Fruit fly (Drosophila melanogaster) whole organism, wandering third instar larva: ENCODE data around the gene CG11700.
A peak's percentile ranks its signal among the peaks of the same experiment; 100 is the strongest.

Experiments used
- Abd-B ChIP-seq: fragments of >200 bp; optimal IDR thresholded peaks from 2 replicates; lab custom pipeline; 2017; ENCODE audit warnings: missing biosample characterization, missing genetic modification characterization
- CG32264 ChIP-seq: fragments of 200-800 bp; sonication (Bioruptor generic); optimal IDR thresholded peaks from 2 replicates; lab custom pipeline; 2016; ENCODE audit warnings: missing biosample characterization, missing genetic modification characterization
- CG9705 ChIP-seq: fragments of 200-800 bp; sonication (Bioruptor generic); optimal IDR thresholded peaks from 2 replicates; lab custom pipeline; 2018; ENCODE audit warnings: missing biosample characterization, mild to moderate bottlenecking, missing genetic modification characterization
- CrebA ChIP-seq: fragments of 200-800 bp; sonication (Bioruptor generic); optimal IDR thresholded peaks from 2 replicates; lab custom pipeline; 2016; ENCODE audit warnings: missing biosample characterization, mild to moderate bottlenecking, missing genetic modification characterization, borderline replicate concordance
- Dfd ChIP-seq: fragments of >200 bp; optimal IDR thresholded peaks from 2 replicates; lab custom pipeline; 2017; ENCODE audit warnings: missing biosample characterization, missing genetic modification characterization
- Dif ChIP-seq: fragments of 200-275, 200-300 bp; sonication (Bioruptor generic); optimal IDR thresholded peaks from 2 replicates; lab custom pipeline; 2018; ENCODE audit warnings: missing biosample characterization, missing genetic modification characterization; ENCODE audit not compliant: partially characterized antibody
- GATAd ChIP-seq: sonication (Bioruptor generic); optimal IDR thresholded peaks from 2 replicates; lab custom pipeline; 2016; ENCODE audit warnings: missing biosample characterization, missing genetic modification characterization
- HLH106 ChIP-seq: fragments of 200-800 bp; optimal IDR thresholded peaks from 3 replicates; lab custom pipeline; 2019; ENCODE audit warnings: missing biosample characterization, mild to moderate bottlenecking, missing genetic modification characterization, moderate library complexity
- Hnf4 ChIP-seq: fragments of 200-800 bp; sonication (Bioruptor generic); optimal IDR thresholded peaks from 2 replicates; lab custom pipeline; 2016; ENCODE audit warnings: missing biosample characterization, mild to moderate bottlenecking, missing genetic modification characterization
- Hr78 ChIP-seq: fragments of >200 bp; optimal IDR thresholded peaks from 2 replicates; lab custom pipeline; 2017; ENCODE audit warnings: missing biosample characterization, missing genetic modification characterization
- Hr83 ChIP-seq: fragments of 200-300 bp; sonication (Bioruptor generic); optimal IDR thresholded peaks from 2 replicates; lab custom pipeline; 2016; ENCODE audit warnings: missing biosample characterization, mild to moderate bottlenecking, missing genetic modification characterization, moderate library complexity; ENCODE audit not compliant: poor library complexity, severe bottlenecking
- Jra ChIP-seq: sonication (Bioruptor generic); optimal IDR thresholded peaks from 2 replicates; lab custom pipeline; 2016; ENCODE audit warnings: missing biosample characterization, missing genetic modification characterization
- Mio ChIP-seq: sonication (Bioruptor generic); optimal IDR thresholded peaks from 2 replicates; lab custom pipeline; 2016; ENCODE audit warnings: missing biosample characterization, missing genetic modification characterization
- Myc ChIP-seq: fragments of >200 bp; optimal IDR thresholded peaks from 2 replicates; lab custom pipeline; 2017
- N ChIP-seq: fragments of >200 bp; optimal IDR thresholded peaks from 2 replicates; lab custom pipeline; 2018; ENCODE audit warnings: missing biosample characterization, missing external identifiers, missing genetic modification characterization
- OdsH ChIP-seq: fragments of 200-800 bp; sonication (Bioruptor generic); optimal IDR thresholded peaks from 2 replicates; lab custom pipeline; 2016; ENCODE audit warnings: missing biosample characterization, mild to moderate bottlenecking, missing genetic modification characterization
- Rel ChIP-seq, 2 experiments: fragments of 200-800 bp; sonication (Bioruptor generic) in 1 of 2; optimal IDR thresholded peaks; 2 replicates in 1 of 2; 3 replicates in 1 of 2; lab custom pipeline; 2016 to 2019; ENCODE audit warnings: mild to moderate bottlenecking in 2 of 2, missing biosample characterization in 2 of 2, missing genetic modification characterization in 2 of 2, moderate library complexity in 1 of 2
- Sp1 ChIP-seq: fragments of 200-800 bp; sonication (Bioruptor generic); optimal IDR thresholded peaks from 3 replicates; lab custom pipeline; 2019; ENCODE audit warnings: missing biosample characterization, mild to moderate bottlenecking, missing genetic modification characterization, moderate library complexity
- Vsx2 ChIP-seq: fragments of 200-300, 225-300 bp; sonication (Bioruptor generic); optimal IDR thresholded peaks from 2 replicates; lab custom pipeline; 2018; ENCODE audit warnings: missing biosample characterization, missing genetic modification characterization; ENCODE audit not compliant: partially characterized antibody
- br ChIP-seq: fragments of 200-800 bp; sonication (Bioruptor generic); optimal IDR thresholded peaks from 2 replicates; lab custom pipeline; 2016; ENCODE audit warnings: missing biosample characterization, missing genetic modification characterization
- brk ChIP-seq: fragments of 200-800 bp; sonication (Bioruptor generic); optimal IDR thresholded peaks from 2 replicates; lab custom pipeline; 2016; ENCODE audit warnings: missing biosample characterization, mild to moderate bottlenecking, missing genetic modification characterization
- dl ChIP-seq, 2 experiments: fragments of 175-275, 200-275 bp in 1 of 2; fragments of 200-275 bp in 1 of 2; sonication (Bioruptor generic); optimal IDR thresholded peaks; lab custom pipeline; 2018; ENCODE audit warnings: mild to moderate bottlenecking in 2 of 2, missing biosample characterization in 2 of 2, missing genetic modification characterization in 2 of 2, moderate library complexity in 2 of 2; ENCODE audit not compliant: partially characterized antibody in 2 of 2, insufficient read depth in 1 of 2
- dmrt93B ChIP-seq: fragments of 200-800 bp; sonication (Bioruptor generic); optimal IDR thresholded peaks from 2 replicates; lab custom pipeline; 2018; ENCODE audit warnings: missing biosample characterization, mild to moderate bottlenecking, missing genetic modification characterization
- dsf ChIP-seq: sonication (Bioruptor generic); optimal IDR thresholded peaks from 2 replicates; lab custom pipeline; 2016; ENCODE audit warnings: missing biosample characterization, missing genetic modification characterization, borderline replicate concordance
- ey ChIP-seq: fragments of 200-800 bp; sonication (Bioruptor generic); optimal IDR thresholded peaks from 2 replicates; lab custom pipeline; 2016; ENCODE audit warnings: missing biosample characterization, missing genetic modification characterization
- foxo ChIP-seq, 2 experiments: fragments of 200-800 bp; sonication (Bioruptor generic); optimal IDR thresholded peaks; 2 replicates in 1 of 2; 3 replicates in 1 of 2; lab custom pipeline; 2016 to 2017; ENCODE audit warnings: missing biosample characterization in 2 of 2, missing genetic modification characterization in 2 of 2
- fru ChIP-seq: fragments of 200-800 bp; sonication (Bioruptor generic); optimal IDR thresholded peaks from 3 replicates; lab custom pipeline; 2016; ENCODE audit warnings: missing biosample characterization, mild to moderate bottlenecking, missing genetic modification characterization
- h ChIP-seq: fragments of 200-800 bp; sonication (Bioruptor generic); optimal IDR thresholded peaks from 3 replicates; lab custom pipeline; 2016; ENCODE audit warnings: missing biosample characterization, mild to moderate bottlenecking, missing genetic modification characterization
- jim ChIP-seq: fragments of 175-275, 200-325 bp; sonication (Bioruptor generic); optimal IDR thresholded peaks from 2 replicates; lab custom pipeline; 2016; ENCODE audit warnings: missing biosample characterization, mild to moderate bottlenecking, missing genetic modification characterization
- lola ChIP-seq: fragments of >200 bp; optimal IDR thresholded peaks from 2 replicates; lab custom pipeline; 2017; ENCODE audit warnings: missing biosample characterization, missing genetic modification characterization
- pan ChIP-seq: fragments of >200 bp; optimal IDR thresholded peaks from 2 replicates; lab custom pipeline; 2017
- psq ChIP-seq: fragments of 200-800 bp; sonication (Bioruptor generic); optimal IDR thresholded peaks from 3 replicates; lab custom pipeline; 2017; ENCODE audit warnings: missing biosample characterization, mild to moderate bottlenecking, missing genetic modification characterization, moderate library complexity
- rgr ChIP-seq: fragments of 200-800 bp; sonication (Bioruptor generic); optimal IDR thresholded peaks from 3 replicates; lab custom pipeline; 2016; ENCODE audit warnings: missing biosample characterization, mild to moderate bottlenecking, missing genetic modification characterization
- sage ChIP-seq: fragments of 200-800 bp; sonication (Bioruptor generic); optimal IDR thresholded peaks from 2 replicates; lab custom pipeline; 2016; ENCODE audit warnings: missing biosample characterization, mild to moderate bottlenecking, missing genetic modification characterization
- sv ChIP-seq: fragments of 200-800 bp; sonication (Bioruptor generic); optimal IDR thresholded peaks from 3 replicates; lab custom pipeline; 2016; ENCODE audit warnings: missing biosample characterization, missing genetic modification characterization
- tai ChIP-seq: sonication (Bioruptor generic); optimal IDR thresholded peaks from 2 replicates; lab custom pipeline; 2016; ENCODE audit warnings: missing biosample characterization, missing genetic modification characterization
- woc ChIP-seq: sonication (Bioruptor generic); optimal IDR thresholded peaks from 2 replicates; lab custom pipeline; 2016; ENCODE audit warnings: missing biosample characterization, mild to moderate bottlenecking, missing genetic modification characterization

CG11700 gene

DNA sequence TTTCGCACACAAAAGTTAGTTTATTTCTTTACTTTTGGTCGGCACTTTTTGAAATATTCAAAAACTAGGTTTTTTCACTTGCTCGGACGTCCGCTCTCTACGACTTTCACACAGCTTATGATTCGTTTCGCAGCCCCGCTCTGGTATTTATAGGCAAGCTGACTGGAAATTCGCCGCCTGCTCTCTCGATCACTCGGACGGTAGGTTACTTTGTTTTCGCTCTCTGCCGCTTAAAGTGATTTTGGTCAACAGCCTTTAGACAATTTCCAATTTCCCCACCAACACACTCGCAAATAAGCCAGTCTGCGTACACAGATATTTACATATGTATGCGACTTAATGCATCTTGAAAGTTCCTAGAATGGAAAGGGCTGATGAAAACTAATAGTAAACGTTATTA is at the start of gene CG11700:
CG11700 (minus strand) TSS at position 106 of the 400 bp plus-strand sequence.
- TF ChIP-seq lola (GFP tag; lab: Kevin White, UChicago) (no peak), Sp1 (GFP tag; lab: Kevin White, UChicago) (no peak), Rel (GFP tag; optimal IDR thresholded peaks at IDR 0.05; lab: Kevin White, UChicago) (no peak), Rel (tag; optimal IDR thresholded peaks at IDR 0.05; lab: Kevin White, UChicago) (peak; percentile 43), HLH106 (no peak), CrebA (GFP tag; lab: Kevin White, UChicago) (no peak), brk (GFP tag; lab: Kevin White, UChicago) (no peak)

DNA sequence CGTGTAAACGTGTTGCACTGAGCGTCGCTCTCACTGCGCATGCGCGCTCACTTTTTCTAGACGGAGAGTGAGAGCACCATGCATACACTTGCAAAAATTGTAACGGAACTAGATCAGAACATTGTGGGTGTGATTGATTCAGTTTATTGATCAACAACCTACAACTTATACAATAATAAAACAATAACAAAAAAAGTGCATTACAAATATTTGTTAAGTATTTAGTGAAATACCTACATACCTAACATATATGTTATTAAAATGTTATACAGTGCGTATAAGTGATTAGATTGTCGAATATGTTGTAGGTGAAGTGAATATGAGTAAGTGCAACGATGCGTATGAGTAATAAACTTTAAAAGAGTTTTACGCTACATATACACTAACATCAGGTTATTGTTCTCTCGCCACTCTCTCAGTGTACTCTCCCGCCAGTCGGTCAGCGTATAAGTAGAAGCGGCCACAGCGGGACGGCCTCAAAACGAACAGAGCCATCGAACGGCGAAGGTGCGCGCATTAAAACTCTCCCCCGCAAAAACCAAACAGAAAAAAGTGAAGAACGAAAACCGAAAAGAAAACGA is 47.1 kb upstream of the CG11700 start, which contains the start of gene CG42240:
CG42240 (plus strand) TSS at position 474 of the 581 bp plus-strand sequence.
- peak; percentile 90 for TF ChIP-seq HLH106
- no peak for TF ChIP-seq Hr83 (GFP tag; lab: Kevin White, UChicago)
- no peak for TF ChIP-seq Hr78 (GFP tag; lab: Kevin White, UChicago)
- peak; percentile 31 for TF ChIP-seq dsf
- TF ChIP-seq Mio (GFP tag; lab: Kevin White, UChicago) = no peak
- TF ChIP-seq tai (GFP tag; lab: Kevin White, UChicago) = no peak
- TF ChIP-seq GATAd (GFP tag; lab: Kevin White, UChicago) = peak; percentile 23
- TF ChIP-seq pan = no peak
- TF ChIP-seq psq (GFP tag; lab: Kevin White, UChicago) = peak; percentile 87
- peak; percentile 92 for TF ChIP-seq h
- peak; percentile 87 for TF ChIP-seq ey (GFP tag; lab: Kevin White, UChicago)
- TF ChIP-seq Dfd = no peak
- peak; percentile 54 for TF ChIP-seq CrebA (GFP tag; lab: Kevin White, UChicago)
- TF ChIP-seq fru = peak; percentile 92
- peak; percentile 53 for TF ChIP-seq Jra (GFP tag; lab: Kevin White, UChicago)
- no peak for TF ChIP-seq Vsx2
- TF ChIP-seq woc (GFP tag; lab: Kevin White, UChicago) = peak; percentile 69
- peak; percentile 87 for TF ChIP-seq br
- TF ChIP-seq dmrt93B (GFP tag; lab: Kevin White, UChicago) = peak; percentile 90
- no peak for TF ChIP-seq N
- peak; percentile 89 for TF ChIP-seq OdsH
- peak; percentile 61 for TF ChIP-seq sv
- no peak for TF ChIP-seq jim (GFP tag; lab: Kevin White, UChicago)
- no peak for TF ChIP-seq Myc (lab: Kevin White, UChicago)
- TF ChIP-seq lola (GFP tag; lab: Kevin White, UChicago) = no peak
- TF ChIP-seq Dif = peak; percentile 52
- peak; percentile 75 for TF ChIP-seq Hnf4 (GFP tag; lab: Kevin White, UChicago)
- peak; percentile 61 for TF ChIP-seq CG32264
- peak; percentile 43 for TF ChIP-seq sage (GFP tag; lab: Kevin White, UChicago)
- TF ChIP-seq Abd-B = no peak
- peak; percentile 49 for TF ChIP-seq Rel (GFP tag; optimal IDR thresholded peaks at IDR 0.05; lab: Kevin White, UChicago)
- TF ChIP-seq Rel (tag; optimal IDR thresholded peaks at IDR 0.05; lab: Kevin White, UChicago) = peak; percentile 59
- peak; percentile 75 for TF ChIP-seq brk (GFP tag; lab: Kevin White, UChicago)
- TF ChIP-seq CG9705 (GFP tag; lab: Kevin White, UChicago) = peak; percentile 84
- TF ChIP-seq foxo (GFP tag; optimal IDR thresholded peaks at IDR 0.05; lab: Kevin White, UChicago) = peak; percentile 49 to 90
- TF ChIP-seq Sp1 (GFP tag; lab: Kevin White, UChicago) = peak; percentile 94
- peak; percentile 84 for TF ChIP-seq rgr (GFP tag; lab: Kevin White, UChicago)
- TF ChIP-seq dl (GFP tag; optimal IDR thresholded peaks at IDR 0.05; lab: Kevin White, UChicago; ENCODE audit: insufficient read depth in 1 of 2, partially characterized antibody in 2 of 2) = peak in 1 of 2 experiments; percentile 24
